Comparison of ENCODE assay signal across 2 fruit fly cellular contexts in genomic region chr2L:10515553-10516174, dm6.
TF ChIP-seq lines count a peak whose summit lies in the region.

No protein-coding gene starts in this region.

- no peak for TF ChIP-seq CTCF in whole organism, embryonic (GFP tag; optimal IDR thresholded peaks at IDR 0.05; lab: Kevin White, UChicago)

TF ChIP-seq in whole organism, adult, 20 proteins besides CTCF, POLR2A, EP300 and RAD21:
- no peak for TF ChIP-seq CG12768 (GFP tag; optimal IDR thresholded peaks at IDR 0.05; lab: Kevin White, UChicago)
- peak; percentile 13 for TF ChIP-seq CG14711 (tag; optimal IDR thresholded peaks at IDR 0.05; lab: Kevin White, UChicago)
- TF ChIP-seq tj (GFP tag; optimal IDR thresholded peaks at IDR 0.05; lab: Kevin White, UChicago): no peak
- TF ChIP-seq kay (GFP tag; lab: Kevin White, UChicago; ENCODE audit: borderline replicate concordance): peak; percentile 90
- no peak for TF ChIP-seq cnc (optimal IDR thresholded peaks at IDR 0.05; lab: Kevin White, UChicago)

TF ChIP-seq in whole organism, embryonic, 481 proteins besides CTCF, POLR2A, EP300 and RAD21:
- TF ChIP-seq CG4617 (GFP tag; optimal IDR thresholded peaks at IDR 0.05; lab: Kevin White, UChicago; ENCODE audit: borderline replicate concordance): no peak
- peak; percentile 79 for TF ChIP-seq Blimp-1 (GFP tag; optimal IDR thresholded peaks at IDR 0.05; lab: Kevin White, UChicago)
- TF ChIP-seq CG15269 (tag; optimal IDR thresholded peaks at IDR 0.05; lab: Kevin White, UChicago): peak; percentile 14
- TF ChIP-seq CG9932 (GFP tag; IDR thresholded peaks at IDR 0.05; lab: Robert Waterston, UW): 0 out of 2 replicates have a peak, but pooled peaks have one; percentile 39
- TF ChIP-seq vvl (GFP tag; IDR thresholded peaks at IDR 0.05; lab: Robert Waterston, UW): peak; percentile 28
- no peak for TF ChIP-seq Jarid2 (GFP tag; optimal IDR thresholded peaks at IDR 0.05; lab: Kevin White, UChicago)
- TF ChIP-seq dm (GFP tag; optimal IDR thresholded peaks at IDR 0.05; lab: Kevin White, UChicago): no peak
- TF ChIP-seq zfh1 (GFP tag; IDR thresholded peaks at IDR 0.05; lab: Robert Waterston, UW): no peak
- no peak for TF ChIP-seq CkIIα-i1 (GFP tag; IDR thresholded peaks at IDR 0.05; lab: Robert Waterston, UW)
- no peak for TF ChIP-seq lov (optimal IDR thresholded peaks at IDR 0.05; lab: Kevin White, UChicago)
- TF ChIP-seq lov (GFP tag; IDR thresholded peaks at IDR 0.05; lab: Robert Waterston, UW): no peak
- no peak for TF ChIP-seq CG6813 (GFP tag; optimal IDR thresholded peaks at IDR 0.05; lab: Kevin White, UChicago)
- TF ChIP-seq CG15011 (GFP tag; optimal IDR thresholded peaks at IDR 0.05; lab: Kevin White, UChicago): no peak
- no peak for TF ChIP-seq unc-4 (GFP tag; IDR thresholded peaks at IDR 0.05; lab: Robert Waterston, UW; ENCODE audit: partially characterized antibody)
- TF ChIP-seq sens (GFP tag; lab: Kevin White, UChicago): peak; percentile 16
- TF ChIP-seq Stat92E (GFP tag; optimal IDR thresholded peaks at IDR 0.05; lab: Kevin White, UChicago): no peak
- TF ChIP-seq gem (tag; optimal IDR thresholded peaks at IDR 0.05; lab: Kevin White, UChicago): peak; percentile 0
- TF ChIP-seq Eip74EF (GFP tag; optimal IDR thresholded peaks at IDR 0.05; lab: Kevin White, UChicago): peak in 1 of 2 experiments; percentile 84
- TF ChIP-seq CG4424 (GFP tag; optimal IDR thresholded peaks at IDR 0.05; lab: Kevin White, UChicago): no peak
- TF ChIP-seq Oaz (GFP tag; IDR thresholded peaks at IDR 0.05; lab: Robert Waterston, UW): 0 out of 2 replicates have a peak, but pooled peaks have one; percentile 26
- TF ChIP-seq phol (tag; optimal IDR thresholded peaks at IDR 0.05; lab: Kevin White, UChicago): no peak
- peak; percentile 12 for TF ChIP-seq Med (GFP tag; lab: Kevin White, UChicago)
- TF ChIP-seq CG11504 (tag; optimal IDR thresholded peaks at IDR 0.05; lab: Kevin White, UChicago): peak; percentile 59
- no peak for TF ChIP-seq Ssrp (tag; optimal IDR thresholded peaks at IDR 0.05; lab: Kevin White, UChicago)
- TF ChIP-seq fd96Cb (tag; optimal IDR thresholded peaks at IDR 0.05; lab: Kevin White, UChicago): no peak
- TF ChIP-seq bsh (GFP tag; optimal IDR thresholded peaks at IDR 0.05; lab: Kevin White, UChicago): no peak
- peak; percentile 15 for TF ChIP-seq Hmr (GFP tag; optimal IDR thresholded peaks at IDR 0.05; lab: Kevin White, UChicago)
- TF ChIP-seq CG1647 (GFP tag; optimal IDR thresholded peaks at IDR 0.05; lab: Kevin White, UChicago): no peak
- TF ChIP-seq Drgx (GFP tag; IDR thresholded peaks at IDR 0.05; lab: Robert Waterston, UW): no peak
- no peak for TF ChIP-seq CG15479 (GFP tag; optimal IDR thresholded peaks at IDR 0.05; lab: Kevin White, UChicago)
- TF ChIP-seq CG7839 (tag; optimal IDR thresholded peaks at IDR 0.05; lab: Kevin White, UChicago): peak; percentile 26
- no peak for TF ChIP-seq Adf1 (GFP tag; IDR thresholded peaks at IDR 0.05; lab: Robert Waterston, UW)
- peak; percentile 13 for TF ChIP-seq sd (tag; optimal IDR thresholded peaks at IDR 0.05; lab: Kevin White, UChicago)
- TF ChIP-seq chinmo (GFP tag; IDR thresholded peaks at IDR 0.05; lab: Robert Waterston, UW; ENCODE audit: partially characterized antibody): 0 out of 4 replicates have a peak, but pooled peaks have one; percentile 58
- peak in 1 of 2 experiments; percentile 51 for TF ChIP-seq Hr51 (GFP tag; optimal IDR thresholded peaks at IDR 0.05; lab: Kevin White, UChicago)
- peak; percentile 8 for TF ChIP-seq D19A (tag; optimal IDR thresholded peaks at IDR 0.05; lab: Kevin White, UChicago)
- TF ChIP-seq kni (GFP tag; optimal IDR thresholded peaks at IDR 0.05; lab: Kevin White, UChicago): no peak
- no peak for TF ChIP-seq CG10431 (GFP tag; optimal IDR thresholded peaks at IDR 0.05; lab: Kevin White, UChicago)
- TF ChIP-seq CG15073 (GFP tag; optimal IDR thresholded peaks at IDR 0.05; lab: Kevin White, UChicago): no peak
- TF ChIP-seq NC2α (GFP tag; optimal IDR thresholded peaks at IDR 0.05; lab: Kevin White, UChicago): no peak
- TF ChIP-seq ranshi (GFP tag; IDR thresholded peaks at IDR 0.05; lab: Robert Waterston, UW): 0 out of 2 replicates have a peak, but pooled peaks have one; percentile 13

Comparison
In these comparisons a context has a peak if more than half of its experiments do, and no peak if none do; other contexts are left out.
1. Of the 1 proteins assayed by ChIP-seq in both whole organism, embryonic and whole organism, adult: peak only in whole organism, embryonic: none; only in whole organism, adult: kay; in both: none; in neither: 0.